Worm (Caenorhabditis elegans) whole organism, young adult: ENCODE data around the gene ugt-59.

ENCODE experiments used
- B0261.1 ChIP-seq: sonication (generic microtip); optimal IDR thresholded peaks from 2 replicates; lab custom pipeline; 2016; ENCODE audit warnings: mild to moderate bottlenecking, missing genetic modification characterization, moderate library complexity, missing compliant biosample characterization
- C06A6.2 ChIP-seq: fragments of 200-800 bp; sonication (Bioruptor generic); conservative IDR thresholded peaks from 2 replicates; pipeline ENCODE4 v1.3.6; 2022; ENCODE audit warnings: missing genetic modification characterization, missing compliant biosample characterization
- hlh-26 ChIP-seq: fragments of 200-800 bp; sonication (Bioruptor generic); conservative IDR thresholded peaks from 2 replicates; pipeline ENCODE4 v1.3.6; 2022; ENCODE audit warnings: missing genetic modification reagents, missing genetic modification characterization, missing compliant biosample characterization
- madf-10 ChIP-seq: sonication (generic microtip); optimal IDR thresholded peaks from 2 replicates; lab custom pipeline; 2016; ENCODE audit warnings: mild to moderate bottlenecking, missing genetic modification characterization, missing compliant biosample characterization
- nhr-27 ChIP-seq: fragments of 200-800 bp; sonication (Bioruptor generic); optimal IDR thresholded peaks from 2 replicates; lab custom pipeline; 2018; ENCODE audit warnings: mild to moderate bottlenecking, missing genetic modification characterization, moderate library complexity, missing compliant biosample characterization

The ugt-59 gene

DNA sequence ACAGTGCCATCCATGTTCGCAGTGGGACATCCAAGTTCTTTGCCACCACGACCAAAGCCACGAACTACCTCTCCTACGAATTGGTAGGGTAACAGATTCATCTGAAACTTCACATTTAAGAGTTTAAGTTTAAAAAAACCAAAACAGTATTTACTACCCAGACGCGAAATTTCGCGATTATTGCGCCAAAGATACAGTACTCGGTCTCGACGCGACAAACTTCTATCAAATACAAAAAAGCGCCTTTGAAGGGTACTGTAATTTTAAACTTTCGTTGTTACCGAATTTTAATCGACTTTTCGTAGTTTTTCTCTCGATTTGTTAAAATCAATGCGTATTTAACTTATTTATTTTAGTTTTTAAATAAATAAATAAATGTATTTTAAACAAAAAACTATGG is 48.9 kb downstream of the ugt-59 start, which contains the start of gene rfk-1:
TSS of gene rfk-1 (minus strand) at position 101 of the 400 bp plus-strand sequence.
- TF ChIP-seq nhr-27 (no peak), B0261.1 (tag; lab: Kevin White, UChicago) (no peak), madf-10 (tag; lab: Kevin White, UChicago) (no peak), hlh-26 (GFP tag; lab: Robert Waterston, UW) (no peak), C06A6.2 (GFP tag; lab: Robert Waterston, UW) (no peak)
- TF ChIP-seq, all 124 proteins: peak for 0
